Fruit fly (Drosophila melanogaster): ENCODE measurements around the gene CG32333.

DNA sequence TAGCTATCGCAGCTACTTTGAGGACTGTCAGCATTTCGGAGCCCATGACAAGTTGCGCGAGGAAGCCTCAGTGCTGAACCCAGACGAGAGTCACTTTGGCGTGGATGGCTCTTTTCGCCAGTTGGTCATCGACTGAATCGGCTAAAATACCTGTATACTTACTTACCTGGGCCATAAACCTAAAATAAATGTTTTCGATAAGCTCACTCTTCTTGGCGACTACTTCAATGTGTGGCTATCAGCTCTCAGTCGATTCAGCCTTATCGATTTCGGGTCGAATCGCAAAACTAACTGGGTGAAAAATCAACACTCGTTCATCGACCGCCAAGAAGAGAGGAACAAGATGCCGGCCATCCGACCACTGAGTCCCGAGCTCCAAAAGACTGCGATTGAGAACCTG is 41.9 kb upstream of the CG32333 start, which contains the start of gene CG33966:
- TF ChIP-seq CG12768 (GFP tag; optimal IDR thresholded peaks at IDR 0.05) (no peak), CG1620 (GFP tag; optimal IDR thresholded peaks at IDR 0.05) (no peak), Crg-1 (GFP tag; optimal IDR thresholded peaks at IDR 0.05) (no peak), bab1 (GFP tag; optimal IDR thresholded peaks at IDR 0.05) (no peak)

Measured in whole organism, adult.